Worm (Caenorhabditis elegans) whole organism, L1 larva: ENCODE data around the gene F10C1.3.

Experiments used
- C34B4.2 ChIP-seq: sonication (generic microtip); optimal IDR thresholded peaks from 2 replicates; lab custom pipeline; 2017; ENCODE audit warnings: mild to moderate bottlenecking, missing genetic modification characterization, missing compliant biosample characterization
- Y116A8C.19 ChIP-seq: sonication (generic microtip); optimal IDR thresholded peaks from 2 replicates; lab custom pipeline; 2016; ENCODE audit warnings: missing compliant biosample characterization, missing genetic modification characterization, borderline replicate concordance
- aha-1 ChIP-seq: fragments of 150-350 bp; optimal IDR thresholded peaks from 2 replicates; lab custom pipeline; 2014; ENCODE audit warnings: missing biosample characterization, missing genetic modification characterization
- alr-1 ChIP-seq: fragments of 200-800 bp; sonication (Bioruptor generic); optimal IDR thresholded peaks from 2 replicates; lab custom pipeline; 2018; ENCODE audit warnings: borderline replicate concordance, mild to moderate bottlenecking, missing genetic modification characterization, missing compliant biosample characterization
- ama-1 ChIP-seq: fragments of 150-350 bp; optimal IDR thresholded peaks from 2 replicates; lab custom pipeline; 2014
- ceh-63 ChIP-seq: fragments of 200-800 bp; sonication (Bioruptor generic); optimal IDR thresholded peaks from 2 replicates; lab custom pipeline; 2018; ENCODE audit warnings: mild to moderate bottlenecking, missing genetic modification characterization, missing compliant biosample characterization
- ceh-8 ChIP-seq: fragments of 200-800 bp; sonication (Bioruptor generic); optimal IDR thresholded peaks from 2 replicates; lab custom pipeline; 2018; ENCODE audit warnings: mild to moderate bottlenecking, missing genetic modification characterization, moderate library complexity, missing compliant biosample characterization
- ceh-82 ChIP-seq, 3 experiments: fragments of 150-350 bp in 1 of 3; sonication (generic microtip) in 2 of 3; optimal IDR thresholded peaks; 2 replicates each; lab custom pipeline; 2014 to 2017; ENCODE audit warnings: missing biosample characterization in 3 of 3, missing genetic modification characterization in 3 of 3
- ceh-88 ChIP-seq: fragments of 200-800 bp; sonication (Bioruptor generic); IDR thresholded peaks from 2 replicates; pipeline ENCODE4 v1.3.6; 2022; ENCODE audit warnings: missing genetic modification characterization, missing compliant biosample characterization
- ceh-90 ChIP-seq: sonication (generic microtip); optimal IDR thresholded peaks from 2 replicates; lab custom pipeline; 2016; ENCODE audit warnings: missing genetic modification characterization, missing compliant biosample characterization
- ces-1 ChIP-seq: fragments of 150-350 bp; optimal IDR thresholded peaks from 2 replicates; lab custom pipeline; 2014; ENCODE audit warnings: missing biosample characterization, missing genetic modification reagents, missing genetic modification characterization
- dpl-1 ChIP-seq, 3 experiments: fragments of 150-350 bp in 2 of 3; sonication (generic microtip) in 1 of 3; optimal IDR thresholded peaks; 2 replicates each; lab custom pipeline; 2014 to 2017; ENCODE audit warnings: missing biosample characterization in 3 of 3, missing genetic modification characterization in 3 of 3, missing genetic modification reagents in 3 of 3
- dsc-1 ChIP-seq: sonication (generic microtip); optimal IDR thresholded peaks from 2 replicates; lab custom pipeline; 2016; ENCODE audit warnings: mild to moderate bottlenecking, missing genetic modification characterization, missing compliant biosample characterization
- efl-3 ChIP-seq: fragments of 200-800 bp; sonication (Bioruptor generic); optimal IDR thresholded peaks from 2 replicates; lab custom pipeline; 2018; ENCODE audit warnings: mild to moderate bottlenecking, missing genetic modification characterization, missing compliant biosample characterization
- egl-13 ChIP-seq: sonication (generic microtip); optimal IDR thresholded peaks from 2 replicates; lab custom pipeline; 2016; ENCODE audit warnings: missing genotype, missing genetic modification reagents, missing genetic modification characterization, missing compliant biosample characterization
- egl-27 ChIP-seq, 2 experiments: fragments of 150-350 bp in 1 of 2; sonication (generic microtip); optimal IDR thresholded peaks; 3 replicates each; lab custom pipeline; 2017 to 2018; ENCODE audit warnings: missing biosample characterization in 2 of 2, missing genetic modification characterization in 2 of 2, missing genetic modification reagents in 2 of 2
- elt-2 ChIP-seq: sonication (generic microtip); optimal IDR thresholded peaks from 2 replicates; lab custom pipeline; 2016; ENCODE audit warnings: missing genetic modification characterization, mild to moderate bottlenecking, inconsistent platforms, missing compliant biosample characterization, missing genetic modification reagents
- elt-3 ChIP-seq, 6 experiments: fragments of 150-350 bp in 1 of 6; sonication (generic microtip); optimal IDR thresholded peaks; 2 replicates each; lab custom pipeline; 2017 to 2018; ENCODE audit warnings: missing biosample characterization in 6 of 6, missing genetic modification characterization in 6 of 6, inconsistent platforms in 1 of 6
- fkh-10 ChIP-seq: sonication (generic microtip); optimal IDR thresholded peaks from 2 replicates; lab custom pipeline; 2017; ENCODE audit warnings: missing biosample characterization, missing genetic modification reagents, missing genetic modification characterization
- fkh-4 ChIP-seq: sonication (generic microtip); optimal IDR thresholded peaks from 2 replicates; lab custom pipeline; 2016; ENCODE audit warnings: missing compliant biosample characterization, missing genetic modification characterization, borderline replicate concordance
- fkh-8 ChIP-seq: sonication (generic microtip); optimal IDR thresholded peaks from 2 replicates; lab custom pipeline; 2016; ENCODE audit warnings: mild to moderate bottlenecking, missing genetic modification characterization, missing compliant biosample characterization
- hlh-4 ChIP-seq: sonication (generic microtip); optimal IDR thresholded peaks from 2 replicates; lab custom pipeline; 2016; ENCODE audit warnings: mild to moderate bottlenecking, missing genetic modification characterization, missing compliant biosample characterization
- hpl-2 ChIP-seq: fragments of 150-350 bp; optimal IDR thresholded peaks from 2 replicates; lab custom pipeline; 2014; ENCODE audit warnings: missing biosample characterization, missing genetic modification reagents, missing genetic modification characterization
- irx-1 ChIP-seq: sonication (generic microtip); optimal IDR thresholded peaks from 2 replicates; lab custom pipeline; 2016; ENCODE audit warnings: missing genetic modification characterization, missing compliant biosample characterization
- isw-1 ChIP-seq: fragments of 200-800 bp; sonication (Bioruptor generic); IDR thresholded peaks from 2 replicates; pipeline ENCODE4 v1.3.6; 2022; ENCODE audit warnings: missing genetic modification characterization, missing compliant biosample characterization
- jun-1 ChIP-seq: fragments of 150-350 bp; optimal IDR thresholded peaks from 2 replicates; lab custom pipeline; 2014; ENCODE audit warnings: missing biosample characterization, missing genetic modification reagents, missing genetic modification characterization
- lin-13 ChIP-seq: fragments of 150-350 bp; optimal IDR thresholded peaks from 2 replicates; lab custom pipeline; 2014; ENCODE audit warnings: missing biosample characterization, missing genetic modification reagents, missing genetic modification characterization
- lin-14 ChIP-seq: fragments of 200-800 bp; sonication (Bioruptor generic); optimal IDR thresholded peaks from 2 replicates; lab custom pipeline; 2018; ENCODE audit warnings: mild to moderate bottlenecking, missing genetic modification characterization, moderate library complexity, missing compliant biosample characterization
- lin-35 ChIP-seq, 2 experiments: fragments of 150-350 bp; optimal IDR thresholded peaks; 2 replicates each; lab custom pipeline; 2014; ENCODE audit warnings: missing biosample characterization in 2 of 2, missing genetic modification characterization in 2 of 2, missing genetic modification reagents in 2 of 2
- lir-3 ChIP-seq: sonication (generic microtip); optimal IDR thresholded peaks from 2 replicates; lab custom pipeline; 2016; ENCODE audit warnings: mild to moderate bottlenecking, missing genetic modification characterization, moderate library complexity, missing compliant biosample characterization; ENCODE audit not compliant: poor library complexity
- lsy-2 ChIP-seq, 2 experiments: fragments of 150-350 bp; optimal IDR thresholded peaks; 2 replicates each; lab custom pipeline; 2014; ENCODE audit warnings: missing biosample characterization in 2 of 2, missing genetic modification characterization in 2 of 2
- mab-9 ChIP-seq: fragments of 200-800 bp; sonication (Bioruptor generic); IDR thresholded peaks from 2 replicates; pipeline ENCODE4 v1.3.6; 2022; ENCODE audit warnings: missing genetic modification reagents, missing genetic modification characterization, missing compliant biosample characterization
- mep-1 ChIP-seq: fragments of 150-350 bp; optimal IDR thresholded peaks from 2 replicates; lab custom pipeline; 2014; ENCODE audit warnings: missing biosample characterization, missing genetic modification characterization
- nhr-19 ChIP-seq: fragments of 200-800 bp; sonication (Bioruptor generic); conservative IDR thresholded peaks from 2 replicates; pipeline ENCODE4 v1.3.6; 2022; ENCODE audit warnings: missing genetic modification characterization, missing compliant biosample characterization
- nhr-237 ChIP-seq: fragments of 150-350 bp; optimal IDR thresholded peaks from 2 replicates; lab custom pipeline; 2014; ENCODE audit warnings: missing biosample characterization, missing genetic modification characterization
- nhr-28 ChIP-seq: fragments of 150-350 bp; optimal IDR thresholded peaks from 2 replicates; lab custom pipeline; 2014; ENCODE audit warnings: missing biosample characterization, missing genetic modification characterization
- nhr-71 ChIP-seq: sonication (generic microtip); optimal IDR thresholded peaks from 2 replicates; lab custom pipeline; 2016; ENCODE audit warnings: mild to moderate bottlenecking, missing genetic modification characterization, moderate library complexity, missing compliant biosample characterization
- nhr-84 ChIP-seq: sonication (generic microtip); optimal IDR thresholded peaks from 2 replicates; lab custom pipeline; 2017; ENCODE audit warnings: missing biosample characterization, missing genetic modification characterization
- pqm-1 ChIP-seq: sonication (generic microtip); optimal IDR thresholded peaks from 3 replicates; lab custom pipeline; 2017; ENCODE audit warnings: missing biosample characterization, missing genetic modification characterization
- rnt-1 ChIP-seq: sonication (generic microtip); optimal IDR thresholded peaks from 2 replicates; lab custom pipeline; 2016; ENCODE audit warnings: mild to moderate bottlenecking, missing genetic modification characterization, moderate library complexity, missing compliant biosample characterization
- snpc-4 ChIP-seq: fragments of 150-350 bp; optimal IDR thresholded peaks from 2 replicates; lab custom pipeline; 2014; ENCODE audit warnings: missing biosample characterization, missing genetic modification characterization
- sox-4 ChIP-seq: sonication (generic microtip); optimal IDR thresholded peaks from 2 replicates; lab custom pipeline; 2016; ENCODE audit warnings: missing genetic modification characterization, missing compliant biosample characterization
- sup-37 ChIP-seq: fragments of 200-800 bp; sonication (Bioruptor generic); optimal IDR thresholded peaks from 2 replicates; lab custom pipeline; 2018; ENCODE audit warnings: mild to moderate bottlenecking, missing genetic modification characterization, missing compliant biosample characterization
- tlp-1 ChIP-seq: fragments of 150-350 bp; optimal IDR thresholded peaks from 2 replicates; lab custom pipeline; 2014; ENCODE audit warnings: missing biosample characterization, missing genetic modification characterization
- unc-30 ChIP-seq: sonication (generic microtip); optimal IDR thresholded peaks from 2 replicates; lab custom pipeline; 2017; ENCODE audit warnings: missing biosample characterization, missing genetic modification characterization
- vab-15 ChIP-seq: sonication (generic microtip); optimal IDR thresholded peaks from 2 replicates; lab custom pipeline; 2017; ENCODE audit warnings: missing genotype, mild to moderate bottlenecking, missing genetic modification characterization, missing compliant biosample characterization
- zag-1 ChIP-seq: fragments of 150-350 bp; optimal IDR thresholded peaks from 2 replicates; lab custom pipeline; 2014; ENCODE audit warnings: missing biosample characterization, missing genetic modification characterization
- zip-4 ChIP-seq: fragments of 200-800 bp; sonication (Bioruptor generic); optimal IDR thresholded peaks from 2 replicates; lab custom pipeline; 2018; ENCODE audit warnings: mild to moderate bottlenecking, missing genetic modification characterization, moderate library complexity, missing compliant biosample characterization
- ztf-11 ChIP-seq, 2 experiments: sonication (generic microtip); optimal IDR thresholded peaks; 2 replicates each; lab custom pipeline; 2016 to 2017; ENCODE audit warnings: missing genetic modification characterization in 2 of 2, missing biosample characterization in 1 of 2, missing compliant biosample characterization in 1 of 2

Gene F10C1.3

DNA sequence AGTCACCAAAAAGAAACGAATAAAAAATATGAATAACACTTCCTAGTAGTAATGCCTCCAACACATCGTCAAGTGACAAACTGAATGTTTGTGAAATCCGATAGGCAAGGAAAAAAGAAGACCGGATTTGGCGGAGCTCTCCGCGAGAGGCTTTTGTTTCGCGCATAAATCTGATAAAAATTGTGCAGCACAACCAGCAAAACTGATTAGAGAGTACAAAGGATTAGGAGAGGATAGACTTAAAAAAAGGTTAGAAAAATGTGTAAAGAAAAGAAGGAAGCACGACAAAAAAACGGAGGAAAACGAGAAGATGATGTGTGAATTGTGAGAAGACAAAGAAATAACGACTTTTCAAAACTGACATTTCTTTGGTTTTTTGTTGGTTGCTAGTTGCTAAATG is 29.8 kb downstream of the F10C1.3 start, which contains the start of gene rab-3:
rab-3 (minus strand) TSS at position 147 of the 400 bp plus-strand sequence.
- TF ChIP-seq ceh-8 (GFP tag; lab: Kevin White, UChicago) (no peak), lin-14 (peak; percentile 62), lsy-2 (tag; optimal IDR thresholded peaks at IDR 0.05; lab: Kevin White, UChicago) (no peak), dsc-1 (no peak), sox-4 (no peak), fkh-4 (no peak), ztf-11 (tag; optimal IDR thresholded peaks at IDR 0.05; lab: Kevin White, UChicago) (no peak), hpl-2 (GFP tag; lab: Kevin White, UChicago) (no peak), elt-2 (tag; lab: Kevin White, UChicago) (no peak), ceh-82 (tag; optimal IDR thresholded peaks at IDR 0.05; lab: Kevin White, UChicago) (peak in 1 of 3 experiments; percentile 11), egl-27 (tag; optimal IDR thresholded peaks at IDR 0.05; lab: Kevin White, UChicago) (no peak), dpl-1 (GFP tag; optimal IDR thresholded peaks at IDR 0.05; lab: Kevin White, UChicago) (no peak), elt-3 (tag; optimal IDR thresholded peaks at IDR 0.05; lab: Kevin White, UChicago) (no peak), rnt-1 (tag; lab: Kevin White, UChicago) (no peak), fkh-10 (peak; percentile 91), zag-1 (no peak), ces-1 (GFP tag; lab: Kevin White, UChicago) (peak; percentile 57)

DNA sequence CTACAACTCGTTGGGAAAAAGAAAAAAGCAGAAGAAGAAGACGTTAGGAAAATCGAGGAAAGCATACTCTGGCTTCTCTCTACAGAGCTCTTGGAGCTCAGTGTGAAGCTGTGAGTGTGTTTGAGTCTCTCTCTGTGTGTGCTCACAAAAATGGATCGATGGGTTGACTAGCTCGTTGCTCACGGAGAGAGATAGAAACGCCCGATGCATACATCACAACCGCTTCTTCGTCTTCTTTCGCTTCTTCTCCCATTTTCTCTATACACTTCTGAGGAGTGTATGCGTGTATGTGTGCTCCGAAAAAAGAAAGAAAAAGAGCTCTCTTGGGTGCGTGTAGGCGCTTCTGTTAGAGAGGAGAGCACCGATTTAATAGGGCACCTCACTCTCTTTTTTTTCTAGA is 32.5 kb downstream of the F10C1.3 start:
- TF ChIP-seq mep-1 (tag; lab: Kevin White, UChicago): peak; percentile 46
- peak; percentile 93 for TF ChIP-seq lin-14
- no peak for TF ChIP-seq snpc-4 (tag; lab: Kevin White, UChicago)
- TF ChIP-seq ztf-11 (tag; optimal IDR thresholded peaks at IDR 0.05; lab: Kevin White, UChicago): no peak
- no peak for TF ChIP-seq pqm-1 (tag; lab: Kevin White, UChicago)
- TF ChIP-seq isw-1 (GFP tag; lab: Robert Waterston, UW): peak; percentile 58
- no peak for TF ChIP-seq rnt-1 (tag; lab: Kevin White, UChicago)
- no peak for TF ChIP-seq unc-30 (tag; lab: Kevin White, UChicago)
- TF ChIP-seq egl-13 (tag; lab: Kevin White, UChicago): peak; percentile 60
- peak in 2 of 3 experiments; percentile 35 to 86 for TF ChIP-seq ceh-82 (tag; optimal IDR thresholded peaks at IDR 0.05; lab: Kevin White, UChicago)
- no peak for TF ChIP-seq zip-4 (GFP tag; lab: Kevin White, UChicago)
- no peak for TF ChIP-seq efl-3 (GFP tag; lab: Kevin White, UChicago)
- TF ChIP-seq ama-1 (lab: Kevin White, UChicago): no peak
- peak; percentile 85 for TF ChIP-seq fkh-10
- no peak for TF ChIP-seq aha-1 (tag; lab: Kevin White, UChicago)
- TF ChIP-seq elt-2 (tag; lab: Kevin White, UChicago): no peak
- no peak for TF ChIP-seq tlp-1
- TF ChIP-seq nhr-19 (GFP tag; lab: Robert Waterston, UW): no peak
- no peak for TF ChIP-seq ces-1 (GFP tag; lab: Kevin White, UChicago)
- no peak for TF ChIP-seq hlh-4 (tag; lab: Kevin White, UChicago)
- TF ChIP-seq C34B4.2 (tag; lab: Kevin White, UChicago): no peak
- TF ChIP-seq vab-15 (tag; lab: Kevin White, UChicago): no peak
- peak; percentile 5 for TF ChIP-seq irx-1 (tag; lab: Kevin White, UChicago)
- no peak for TF ChIP-seq nhr-84
- TF ChIP-seq nhr-237 (tag; lab: Kevin White, UChicago): no peak
- TF ChIP-seq nhr-28: no peak
- no peak for TF ChIP-seq sup-37 (GFP tag; lab: Kevin White, UChicago)
- TF ChIP-seq elt-3 (tag; optimal IDR thresholded peaks at IDR 0.05; lab: Kevin White, UChicago): no peak
- TF ChIP-seq hpl-2 (GFP tag; lab: Kevin White, UChicago): no peak
- no peak for TF ChIP-seq egl-27 (tag; optimal IDR thresholded peaks at IDR 0.05; lab: Kevin White, UChicago)
- no peak for TF ChIP-seq ceh-88 (GFP tag; lab: Robert Waterston, UW)
- no peak for TF ChIP-seq fkh-4
- TF ChIP-seq alr-1 (tag; lab: Kevin White, UChicago): no peak
- TF ChIP-seq lin-13: peak; percentile 49
- TF ChIP-seq lin-35 (GFP tag; optimal IDR thresholded peaks at IDR 0.05; lab: Kevin White, UChicago): peak in 1 of 2 experiments; percentile 67
- TF ChIP-seq Y116A8C.19 (tag; lab: Kevin White, UChicago): no peak
- peak; percentile 48 for TF ChIP-seq nhr-71
- no peak for TF ChIP-seq ceh-63 (GFP tag; lab: Kevin White, UChicago)
- TF ChIP-seq mab-9 (GFP tag; lab: Robert Waterston, UW): 0 out of 2 replicates have a peak, but pooled peaks have one; percentile 25
- no peak for TF ChIP-seq lir-3 (tag; lab: Kevin White, UChicago)
- no peak for TF ChIP-seq jun-1 (tag; lab: Kevin White, UChicago)
- peak; percentile 38 for TF ChIP-seq ceh-8 (GFP tag; lab: Kevin White, UChicago)
- TF ChIP-seq fkh-8 (tag; lab: Kevin White, UChicago): peak; percentile 95
- TF ChIP-seq ceh-90 (tag; lab: Kevin White, UChicago): no peak
